Fruit fly (Drosophila melanogaster) whole organism: ENCODE results near the gene CG15531.

ENCODE experiments used
- Dll ChIP-seq: fragments of >200 bp; optimal IDR thresholded peaks from 2 replicates; lab custom pipeline; 2017
- psq ChIP-seq: fragments of >200 bp; optimal IDR thresholded peaks from 2 replicates; lab custom pipeline; 2017
- usp ChIP-seq: fragments of >200 bp; optimal IDR thresholded peaks from 2 replicates; lab custom pipeline; 2017; ENCODE audit warnings: missing biosample characterization, missing genetic modification characterization, mixed read lengths

dm6 chr3R:30209648-30210047, 13.6 kb upstream of the CG15531 start, which contains the start of gene Anp:
- TF ChIP-seq Dll (lab: Kevin White, UChicago) (no peak), psq (lab: Kevin White, UChicago) (no peak), usp (GFP tag; lab: Kevin White, UChicago) (no peak)
